Fruit fly (Drosophila melanogaster): ENCODE results near the gene CG31683.

DNA sequence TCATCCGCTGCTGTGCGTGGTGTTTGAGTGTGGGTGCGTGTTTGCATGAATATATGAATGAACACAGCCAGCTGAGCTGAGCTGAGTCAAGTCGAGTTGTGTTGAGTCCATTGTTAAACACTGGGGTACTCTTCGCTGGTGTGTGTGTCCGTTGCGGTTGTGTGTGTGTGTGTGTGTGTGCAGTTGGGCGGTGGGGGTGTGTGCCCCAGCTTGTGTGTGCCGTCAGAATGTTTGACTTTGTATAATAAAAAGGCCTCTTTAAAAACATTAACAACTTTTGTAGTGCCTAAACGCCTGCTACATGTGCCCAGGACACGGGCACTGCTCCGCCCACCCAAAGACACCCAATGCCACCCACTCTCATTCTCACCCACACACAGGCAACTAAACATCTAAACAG is 11.3 kb downstream of the CG31683 start:
- no peak for TF ChIP-seq CG8478 (optimal IDR thresholded peaks at IDR 0.05)
- TF ChIP-seq CTCF (optimal IDR thresholded peaks at IDR 0.05): no peak

Data from S2 (cell line).